ENCODE assay signal across 4 fruit fly cellular contexts in genomic region chr3L:12222945-12223634, dm6.
TF ChIP-seq lines count a peak whose summit lies in the region.

No protein-coding gene starts in this region.

- TF ChIP-seq CTCF in whole organism, embryonic (GFP tag; optimal IDR thresholded peaks at IDR 0.05; lab: Kevin White, UChicago) = no peak

TF ChIP-seq in whole organism, adult, 20 proteins besides CTCF, POLR2A, EP300 and RAD21:
- TF ChIP-seq bab1 (GFP tag; optimal IDR thresholded peaks at IDR 0.05; lab: Kevin White, UChicago) (no peak), Hr96 (GFP tag; optimal IDR thresholded peaks at IDR 0.05; lab: Kevin White, UChicago) (peak; percentile 9), kay (GFP tag; lab: Kevin White, UChicago; ENCODE audit: borderline replicate concordance) (peak; percentile 49), toe (GFP tag; optimal IDR thresholded peaks at IDR 0.05; lab: Kevin White, UChicago) (peak; percentile 12), CG7101 (tag; optimal IDR thresholded peaks at IDR 0.05; lab: Kevin White, UChicago) (peak; percentile 28), ovo (GFP tag; optimal IDR thresholded peaks at IDR 0.05; lab: Kevin White, UChicago) (no peak), cnc (optimal IDR thresholded peaks at IDR 0.05; lab: Kevin White, UChicago) (no peak), CG33017 (tag; optimal IDR thresholded peaks at IDR 0.05; lab: Kevin White, UChicago) (peak; percentile 12)
TF ChIP-seq in whole organism, adult: peak in this region for 5.

TF ChIP-seq in whole organism, embryonic, 481 proteins besides CTCF, POLR2A, EP300 and RAD21 (continues in another document):
- TF ChIP-seq pan (optimal IDR thresholded peaks at IDR 0.05; lab: Kevin White, UChicago) (no peak), pan (GFP tag; optimal IDR thresholded peaks at IDR 0.05 in 1 of 2, IDR thresholded peaks at IDR 0.05 in 1 of 2) (peak in 1 of 2 experiments; percentile 66), abd-A (tag; optimal IDR thresholded peaks at IDR 0.05; lab: Kevin White, UChicago) (no peak), ranshi (GFP tag; IDR thresholded peaks at IDR 0.05; lab: Robert Waterston, UW) (peak; percentile 63), CoRest (tag; optimal IDR thresholded peaks at IDR 0.05; lab: Kevin White, UChicago) (peak; percentile 28), CG13424 (tag; optimal IDR thresholded peaks at IDR 0.05; lab: Kevin White, UChicago) (peak; percentile 59), H2.0 (GFP tag; IDR thresholded peaks at IDR 0.05; lab: Robert Waterston, UW) (peak; percentile 35; the same call in 1 of the 2 replicates), CG17359 (tag; optimal IDR thresholded peaks at IDR 0.05; lab: Kevin White, UChicago) (peak; percentile 28), CG8924 (tag; optimal IDR thresholded peaks at IDR 0.05; lab: Kevin White, UChicago) (peak; percentile 46), CG7839 (tag; optimal IDR thresholded peaks at IDR 0.05; lab: Kevin White, UChicago) (peak; percentile 64), CG18599 (GFP tag; optimal IDR thresholded peaks at IDR 0.05; lab: Kevin White, UChicago) (peak; percentile 4), sisA (GFP tag; IDR thresholded peaks at IDR 0.05; lab: Robert Waterston, UW) (0 out of 2 replicates have a peak, but pooled peaks have one; percentile 6), E2f2 (GFP tag; IDR thresholded peaks at IDR 0.05; lab: Robert Waterston, UW) (peak; percentile 31; the same call in 1 of the 2 replicates), esg (GFP tag; conservative IDR thresholded peaks at IDR 0.05; lab: Robert Waterston, UW) (peak; percentile 43; the same call in 1 of the 2 replicates), CG10209 (GFP tag; optimal IDR thresholded peaks at IDR 0.05; lab: Kevin White, UChicago) (peak; percentile 6), CG15073 (GFP tag; optimal IDR thresholded peaks at IDR 0.05; lab: Kevin White, UChicago) (no peak), bbx (GFP tag; IDR thresholded peaks at IDR 0.05; lab: Robert Waterston, UW; ENCODE audit: partially characterized antibody) (no peak), ci (GFP tag; IDR thresholded peaks at IDR 0.05; lab: Robert Waterston, UW) (peak; percentile 86), so (GFP tag; IDR thresholded peaks at IDR 0.05; lab: Robert Waterston, UW) (peak; percentile 65; the same call in 1 of the 3 replicates), CG2120 (GFP tag; optimal IDR thresholded peaks at IDR 0.05; lab: Kevin White, UChicago) (peak; percentile 7), CG9437 (GFP tag; optimal IDR thresholded peaks at IDR 0.05; lab: Kevin White, UChicago) (peak; percentile 2), wor (GFP tag; IDR thresholded peaks at IDR 0.05; lab: Robert Waterston, UW) (0 out of 2 replicates have a peak, but pooled peaks have one; percentile 35), sens (GFP tag; lab: Kevin White, UChicago) (peak; percentile 19), Fer3 (tag; optimal IDR thresholded peaks at IDR 0.05; lab: Kevin White, UChicago) (peak; percentile 29), CG14014 (GFP tag; IDR thresholded peaks at IDR 0.05; lab: Robert Waterston, UW) (peak; percentile 62; the same call in 1 of the 2 replicates)

TF ChIP-seq in whole organism, prepupa, 60 proteins besides CTCF, POLR2A, EP300 and RAD21:
- TF ChIP-seq CG9139 (GFP tag; optimal IDR thresholded peaks at IDR 0.05; lab: Kevin White, UChicago) (no peak), acj6 (GFP tag; optimal IDR thresholded peaks at IDR 0.05; lab: Kevin White, UChicago) (peak; percentile 11), Eip93F (GFP tag; optimal IDR thresholded peaks at IDR 0.05; lab: Kevin White, UChicago) (no peak), Eip75B (GFP tag; optimal IDR thresholded peaks at IDR 0.05; lab: Kevin White, UChicago) (no peak), Hr38 (GFP tag; optimal IDR thresholded peaks at IDR 0.05; lab: Kevin White, UChicago) (no peak), Hr4 (GFP tag; optimal IDR thresholded peaks at IDR 0.05; lab: Kevin White, UChicago) (peak; percentile 33), CG6163 (GFP tag; IDR thresholded peaks at IDR 0.05; lab: Robert Waterston, UW) (peak; percentile 36; the same call in 1 of the 3 replicates), eg (GFP tag; IDR thresholded peaks at IDR 0.05; lab: Robert Waterston, UW) (peak; percentile 66), CG15336 (GFP tag; IDR thresholded peaks at IDR 0.05; lab: Robert Waterston, UW) (peak; percentile 72), CG32006 (GFP tag; optimal IDR thresholded peaks at IDR 0.05; lab: Kevin White, UChicago) (peak; percentile 17)

TF ChIP-seq in whole organism, pupa, 21 proteins besides CTCF, POLR2A, EP300 and RAD21:
- TF ChIP-seq Ets98B (GFP tag; IDR thresholded peaks at IDR 0.05; lab: Robert Waterston, UW) (peak; percentile 47), D1 (tag; optimal IDR thresholded peaks at IDR 0.05; lab: Kevin White, UChicago) (no peak), CG12605 (GFP tag; IDR thresholded peaks at IDR 0.05; lab: Robert Waterston, UW) (peak; percentile 73), Snoo (tag; optimal IDR thresholded peaks at IDR 0.05; lab: Kevin White, UChicago) (no peak), Pif1A (GFP tag; optimal IDR thresholded peaks at IDR 0.05; lab: Kevin White, UChicago) (no peak), CG34367 (tag; optimal IDR thresholded peaks at IDR 0.05; lab: Kevin White, UChicago) (no peak), CG8301 (tag; optimal IDR thresholded peaks at IDR 0.05; lab: Kevin White, UChicago) (no peak), rn (GFP tag; IDR thresholded peaks at IDR 0.05; lab: Robert Waterston, UW) (no peak), CG4496 (GFP tag; IDR thresholded peaks at IDR 0.05; lab: Robert Waterston, UW) (peak; percentile 31; the same call in 2 of the 3 replicates), EcR (GFP tag; optimal IDR thresholded peaks at IDR 0.05; lab: Kevin White, UChicago) (no peak), CG8159 (tag; optimal IDR thresholded peaks at IDR 0.05; lab: Kevin White, UChicago) (no peak), gl (tag; optimal IDR thresholded peaks at IDR 0.05; lab: Kevin White, UChicago) (no peak), CG32121 (GFP tag; IDR thresholded peaks at IDR 0.05; lab: Robert Waterston, UW) (peak; percentile 9; the same call in 1 of the 2 replicates), CG10348 (GFP tag; IDR thresholded peaks at IDR 0.05; lab: Robert Waterston, UW) (no peak), fd96Ca (GFP tag; IDR thresholded peaks at IDR 0.05; lab: Robert Waterston, UW) (no peak), CG15710 (tag; optimal IDR thresholded peaks at IDR 0.05; lab: Kevin White, UChicago) (no peak), CG14655 (GFP tag; optimal IDR thresholded peaks at IDR 0.05; lab: Kevin White, UChicago) (no peak), CG13204 (GFP tag; optimal IDR thresholded peaks at IDR 0.05; lab: Kevin White, UChicago) (no peak), Pif1B (GFP tag; optimal IDR thresholded peaks at IDR 0.05; lab: Kevin White, UChicago) (no peak), CG17806 (tag; optimal IDR thresholded peaks at IDR 0.05; lab: Kevin White, UChicago) (no peak), CG9948 (tag; optimal IDR thresholded peaks at IDR 0.05; lab: Kevin White, UChicago) (no peak)
TF ChIP-seq in whole organism, pupa: peak in this region for 4.
